Worm (Caenorhabditis elegans) whole organism, L2 larva: ENCODE measurements around the gene cnc-1.

ENCODE experiments used
- C34F6.9 ChIP-seq: fragments of 150-350 bp; optimal IDR thresholded peaks from 2 replicates; lab custom pipeline; 2014; ENCODE audit warnings: missing biosample characterization, missing genetic modification characterization
- F13H6.1 ChIP-seq: sonication (generic microtip); optimal IDR thresholded peaks from 2 replicates; lab custom pipeline; 2016; ENCODE audit warnings: missing genetic modification characterization, missing compliant biosample characterization
- Y55F3AM.14 ChIP-seq: fragments of 200-800 bp; sonication (Bioruptor generic); optimal IDR thresholded peaks from 2 replicates; lab custom pipeline; 2018; ENCODE audit warnings: mild to moderate bottlenecking, missing genetic modification characterization, missing compliant biosample characterization
- ZK546.5 ChIP-seq: sonication (generic microtip); optimal IDR thresholded peaks from 2 replicates; lab custom pipeline; 2017; ENCODE audit warnings: missing biosample characterization, missing genetic modification characterization
- aly-2 ChIP-seq: fragments of 150-350 bp; optimal IDR thresholded peaks from 2 replicates; lab custom pipeline; 2014; ENCODE audit warnings: missing biosample characterization, missing genetic modification characterization
- ama-1 ChIP-seq: fragments of 150-350 bp; optimal IDR thresholded peaks from 2 replicates; lab custom pipeline; 2018; ENCODE audit warnings: inconsistent platforms
- blmp-1 ChIP-seq: sonication (generic microtip); optimal IDR thresholded peaks from 2 replicates; lab custom pipeline; 2017; ENCODE audit warnings: missing genetic modification characterization, mild to moderate bottlenecking, missing compliant biosample characterization, antibody characterized with exemption, moderate library complexity; ENCODE audit not compliant: insufficient read depth
- ceh-16 ChIP-seq: fragments of 150-350 bp; optimal IDR thresholded peaks from 2 replicates; lab custom pipeline; 2014; ENCODE audit warnings: missing biosample characterization, missing genetic modification characterization
- ceh-82 ChIP-seq: fragments of 150-350 bp; optimal IDR thresholded peaks from 2 replicates; lab custom pipeline; 2014; ENCODE audit warnings: missing biosample characterization, missing genetic modification characterization
- crh-2 ChIP-seq: sonication (generic microtip); optimal IDR thresholded peaks from 2 replicates; lab custom pipeline; 2017; ENCODE audit warnings: missing biosample characterization, missing genetic modification characterization
- dmd-4 ChIP-seq: sonication (generic microtip); optimal IDR thresholded peaks from 2 replicates; lab custom pipeline; 2017; ENCODE audit warnings: missing biosample characterization, missing genetic modification characterization
- elt-1 ChIP-seq: fragments of 150-350 bp; optimal IDR thresholded peaks from 2 replicates; lab custom pipeline; 2014; ENCODE audit warnings: missing biosample characterization, missing genetic modification characterization
- elt-3 ChIP-seq: sonication (generic microtip); optimal IDR thresholded peaks from 2 replicates; lab custom pipeline; 2017; ENCODE audit warnings: missing biosample characterization, missing genetic modification characterization
- fos-1 ChIP-seq: fragments of 150-350 bp; optimal IDR thresholded peaks from 2 replicates; lab custom pipeline; 2014; ENCODE audit warnings: missing biosample characterization, missing genetic modification characterization
- gmeb-1 ChIP-seq: fragments of 150-350 bp; optimal IDR thresholded peaks from 2 replicates; lab custom pipeline; 2014; ENCODE audit warnings: missing biosample characterization, missing genetic modification characterization
- lin-13 ChIP-seq: fragments of 150-350 bp; optimal IDR thresholded peaks from 2 replicates; lab custom pipeline; 2014; ENCODE audit warnings: missing biosample characterization, missing genetic modification reagents, missing genetic modification characterization
- lin-39 ChIP-seq: fragments of 150-350 bp; optimal IDR thresholded peaks from 2 replicates; lab custom pipeline; 2014; ENCODE audit warnings: missing biosample characterization, missing genetic modification reagents, missing genetic modification characterization
- lsy-2 ChIP-seq, 2 experiments: fragments of 150-350 bp in 1 of 2; sonication (generic microtip) in 1 of 2; optimal IDR thresholded peaks; 2 replicates each; lab custom pipeline; 2014 to 2017; ENCODE audit warnings: missing biosample characterization in 2 of 2, missing genetic modification characterization in 2 of 2
- mab-5 ChIP-seq: fragments of 150-350 bp; optimal IDR thresholded peaks from 2 replicates; lab custom pipeline; 2014; ENCODE audit warnings: missing biosample characterization, missing genetic modification characterization
- mdl-1 ChIP-seq, 2 experiments: fragments of 150-350 bp in 1 of 2; sonication (generic microtip) in 1 of 2; optimal IDR thresholded peaks; 2 replicates each; lab custom pipeline; 2017; ENCODE audit warnings: missing biosample characterization in 2 of 2, missing genetic modification characterization in 2 of 2
- nhr-10 ChIP-seq: sonication (generic microtip); optimal IDR thresholded peaks from 2 replicates; lab custom pipeline; 2017; ENCODE audit warnings: missing biosample characterization, missing genetic modification characterization
- nhr-11 ChIP-seq: fragments of 150-350 bp; optimal IDR thresholded peaks from 2 replicates; lab custom pipeline; 2014; ENCODE audit warnings: missing biosample characterization, missing genetic modification characterization
- nhr-129 ChIP-seq: fragments of 150-350 bp; optimal IDR thresholded peaks from 2 replicates; lab custom pipeline; 2014; ENCODE audit warnings: missing biosample characterization, missing genetic modification characterization
- nhr-21 ChIP-seq: fragments of 150-350 bp; optimal IDR thresholded peaks from 2 replicates; lab custom pipeline; 2014; ENCODE audit warnings: missing biosample characterization, missing genetic modification characterization
- nhr-23 ChIP-seq: fragments of 150-350 bp; optimal IDR thresholded peaks from 2 replicates; lab custom pipeline; 2014; ENCODE audit warnings: missing biosample characterization, missing genetic modification reagents, missing genetic modification characterization
- nhr-237 ChIP-seq: fragments of 150-350 bp; optimal IDR thresholded peaks from 2 replicates; lab custom pipeline; 2014; ENCODE audit warnings: missing biosample characterization, missing genetic modification characterization
- nhr-25 ChIP-seq: fragments of 150-350 bp; sonication (generic microtip); optimal IDR thresholded peaks from 3 replicates; lab custom pipeline; 2014; ENCODE audit warnings: missing biosample characterization, missing genetic modification characterization
- nhr-6 ChIP-seq: fragments of 150-350 bp; optimal IDR thresholded peaks from 2 replicates; lab custom pipeline; 2014; ENCODE audit warnings: missing biosample characterization, missing genetic modification characterization
- nhr-77 ChIP-seq: fragments of 150-350 bp; optimal IDR thresholded peaks from 2 replicates; lab custom pipeline; 2014; ENCODE audit warnings: missing biosample characterization, missing genetic modification characterization
- peb-1 ChIP-seq: fragments of 150-350 bp; optimal IDR thresholded peaks from 2 replicates; lab custom pipeline; 2014; ENCODE audit warnings: missing biosample characterization, missing genetic modification characterization
- skn-1 ChIP-seq: sonication (generic microtip); optimal IDR thresholded peaks from 2 replicates; lab custom pipeline; 2017; ENCODE audit warnings: missing biosample characterization, missing genetic modification characterization
- sma-3 ChIP-seq: sonication (generic microtip); optimal IDR thresholded peaks from 2 replicates; lab custom pipeline; 2016; ENCODE audit warnings: missing genetic modification reagents, missing genetic modification characterization, missing compliant biosample characterization
- sma-9 ChIP-seq, 2 experiments: fragments of 150-350 bp in 1 of 2; sonication (generic microtip) in 1 of 2; optimal IDR thresholded peaks; 2 replicates each; lab custom pipeline; 2014 to 2016; ENCODE audit warnings: missing genetic modification characterization in 2 of 2, mild to moderate bottlenecking in 1 of 2, missing biosample characterization in 1 of 2, missing compliant biosample characterization in 1 of 2, missing genetic modification reagents in 1 of 2, moderate library complexity in 1 of 2
- snpc-4 ChIP-seq: fragments of 150-350 bp; optimal IDR thresholded peaks from 2 replicates; lab custom pipeline; 2014; ENCODE audit warnings: missing biosample characterization, missing genetic modification characterization
- unc-39 ChIP-seq: fragments of 150-350 bp; optimal IDR thresholded peaks from 2 replicates; lab custom pipeline; 2014; ENCODE audit warnings: missing biosample characterization, missing genetic modification characterization
- unc-55 ChIP-seq: fragments of 150-350 bp; sonication (generic microtip); optimal IDR thresholded peaks from 3 replicates; lab custom pipeline; 2014; ENCODE audit warnings: missing biosample characterization, missing genetic modification reagents, missing genetic modification characterization
- unc-62 ChIP-seq: fragments of 150-350 bp; optimal IDR thresholded peaks from 2 replicates; lab custom pipeline; 2014; ENCODE audit warnings: missing biosample characterization, missing genetic modification reagents, missing genetic modification characterization
- zag-1 ChIP-seq: fragments of 150-350 bp; optimal IDR thresholded peaks from 2 replicates; lab custom pipeline; 2014; ENCODE audit warnings: missing biosample characterization, missing genetic modification characterization
- ztf-1 ChIP-seq: fragments of 200-800 bp; sonication (Bioruptor generic); conservative IDR thresholded peaks from 2 replicates; pipeline ENCODE4 v1.3.6; 2022; ENCODE audit warnings: missing genetic modification characterization, missing compliant biosample characterization
- ztf-11 ChIP-seq: sonication (generic microtip); optimal IDR thresholded peaks from 2 replicates; lab custom pipeline; 2017; ENCODE audit warnings: missing biosample characterization, missing genetic modification characterization
- ztf-4 ChIP-seq: fragments of 150-350 bp; optimal IDR thresholded peaks from 2 replicates; lab custom pipeline; 2014; ENCODE audit warnings: missing biosample characterization, missing genetic modification characterization

cnc-1 gene

DNA sequence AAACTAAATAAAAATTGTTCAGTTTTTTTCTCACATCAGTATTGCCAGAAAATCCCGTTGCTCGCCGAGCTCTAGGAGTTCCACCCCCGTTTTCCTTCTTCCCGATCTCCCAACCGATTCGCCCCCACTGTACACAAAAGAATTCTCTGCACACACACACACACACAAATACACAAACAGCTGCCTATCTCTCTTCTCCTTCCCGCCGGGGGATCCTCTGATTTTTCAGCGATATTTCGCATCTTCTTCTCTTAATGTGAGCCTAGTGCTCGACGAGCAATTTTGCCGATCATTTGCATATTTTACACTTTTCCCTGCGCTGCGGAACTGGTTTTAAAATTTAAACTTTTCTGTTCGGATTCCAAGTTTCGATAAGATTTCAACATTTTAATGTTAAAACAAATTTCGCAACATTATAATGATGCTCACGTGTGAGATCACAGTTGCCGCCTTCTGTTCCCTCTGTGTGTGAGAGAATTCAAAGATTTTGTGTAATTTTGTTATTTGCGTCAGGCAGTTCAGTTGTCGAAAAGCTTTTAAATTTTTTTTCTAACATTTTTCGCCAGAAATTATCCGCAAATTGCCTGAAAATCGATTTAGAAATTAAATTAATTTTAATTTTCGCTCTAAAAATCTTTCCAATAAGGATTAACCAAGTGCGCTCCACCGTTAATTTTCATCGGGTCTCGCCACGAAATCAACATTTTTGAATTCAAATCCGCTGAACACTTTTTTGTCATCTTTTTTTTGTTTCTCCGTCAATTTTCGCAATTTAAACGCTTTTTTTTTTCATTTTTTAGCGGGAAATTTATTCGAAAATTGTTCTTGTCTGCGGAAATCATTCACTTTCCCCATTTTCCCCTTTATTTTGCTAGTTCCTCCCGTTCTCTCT is 27.2 kb upstream of the cnc-1 start (continued):
- no peak for TF ChIP-seq ztf-11
- TF ChIP-seq nhr-23 = no peak
- peak; percentile 43 for TF ChIP-seq mab-5
- TF ChIP-seq nhr-21 = peak; percentile 58
- TF ChIP-seq ama-1 (lab: Kevin White, UChicago) = no peak
- TF ChIP-seq ceh-16 (tag; lab: Kevin White, UChicago) = no peak

ce11 chrV:1468905-1469304 is 24.8 kb upstream of the cnc-1 start:
- TF ChIP-seq blmp-1 (tag; lab: Kevin White, UChicago) = no peak
- TF ChIP-seq mdl-1 (tag; optimal IDR thresholded peaks at IDR 0.05; lab: Kevin White, UChicago) = no peak
- TF ChIP-seq sma-3 (GFP tag; lab: Kevin White, UChicago) = no peak
- TF ChIP-seq mab-5 = no peak
- no peak for TF ChIP-seq F13H6.1 (tag; lab: Kevin White, UChicago)
- no peak for TF ChIP-seq ama-1 (lab: Kevin White, UChicago)
- no peak for TF ChIP-seq nhr-11 (tag; lab: Kevin White, UChicago)
- TF ChIP-seq lin-13 (GFP tag; lab: Kevin White, UChicago) = no peak
- no peak for TF ChIP-seq ztf-1 (GFP tag; lab: Robert Waterston, UW)
- TF ChIP-seq nhr-10 (tag; lab: Kevin White, UChicago) = no peak
- TF ChIP-seq lsy-2 (tag; optimal IDR thresholded peaks at IDR 0.05; lab: Kevin White, UChicago) = no peak
- no peak for TF ChIP-seq ceh-16 (tag; lab: Kevin White, UChicago)
- no peak for TF ChIP-seq snpc-4 (tag; lab: Kevin White, UChicago)
- no peak for TF ChIP-seq zag-1 (tag; lab: Kevin White, UChicago)

DNA sequence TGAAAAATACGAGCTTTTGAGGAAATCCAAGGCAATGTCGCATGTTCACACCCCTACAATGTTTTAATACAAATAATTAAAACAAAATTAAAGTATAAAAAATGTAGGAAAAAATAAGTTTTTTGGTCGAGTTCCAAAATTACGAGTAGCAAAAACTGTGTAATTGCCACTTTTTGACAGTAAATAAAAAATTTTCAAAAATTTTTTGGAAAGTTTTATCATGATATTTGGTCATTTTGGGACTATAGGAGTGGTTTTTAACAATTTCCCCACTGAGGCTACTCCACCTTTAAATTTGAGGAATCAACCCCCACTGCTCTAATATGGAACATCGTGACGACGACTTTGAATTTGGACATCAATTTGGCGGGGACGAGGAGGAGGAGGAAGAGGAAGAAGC is 23.4 kb upstream of the cnc-1 start, which contains the start of gene gid-8:
gid-8 (plus strand) TSS at position 301 of the 400 bp plus-strand sequence.
- TF ChIP-seq elt-1 (no peak), nhr-6 (tag; lab: Kevin White, UChicago) (no peak), F13H6.1 (tag; lab: Kevin White, UChicago) (no peak), aly-2 (no peak), nhr-25 (tag; lab: Kevin White, UChicago) (no peak), mdl-1 (tag; optimal IDR thresholded peaks at IDR 0.05; lab: Kevin White, UChicago) (no peak), unc-39 (tag; lab: Kevin White, UChicago) (no peak), nhr-237 (no peak), nhr-21 (no peak), lin-39 (tag; lab: Kevin White, UChicago) (no peak), zag-1 (tag; lab: Kevin White, UChicago) (no peak), Y55F3AM.14 (GFP tag; lab: Kevin White, UChicago) (no peak), ZK546.5 (tag; lab: Kevin White, UChicago) (no peak), unc-55 (no peak), ztf-11 (no peak), skn-1 (tag; lab: Kevin White, UChicago) (no peak), unc-62 (GFP tag; lab: Kevin White, UChicago) (no peak)

- TF ChIP-seq elt-3 (tag; lab: Kevin White, UChicago) (no peak), peb-1 (tag; lab: Kevin White, UChicago) (no peak), nhr-237 (no peak), lsy-2 (tag; optimal IDR thresholded peaks at IDR 0.05; lab: Kevin White, UChicago) (peak in 1 of 2 experiments; percentile 24), dmd-4 (no peak), fos-1 (tag; lab: Kevin White, UChicago) (peak; percentile 11), crh-2 (tag; lab: Kevin White, UChicago) (no peak), nhr-77 (tag; lab: Kevin White, UChicago) (no peak), nhr-25 (tag; lab: Kevin White, UChicago) (no peak), gmeb-1 (tag; lab: Kevin White, UChicago) (no peak), sma-3 (GFP tag; lab: Kevin White, UChicago) (no peak), ZK546.5 (tag; lab: Kevin White, UChicago) (no peak), unc-55 (peak; percentile 42), Y55F3AM.14 (GFP tag; lab: Kevin White, UChicago) (no peak), ceh-82 (tag; lab: Kevin White, UChicago) (no peak), nhr-129 (tag; lab: Kevin White, UChicago) (peak; percentile 75), mdl-1 (tag; optimal IDR thresholded peaks at IDR 0.05; lab: Kevin White, UChicago) (no peak), ztf-4 (tag; lab: Kevin White, UChicago) (no peak), lin-13 (GFP tag; lab: Kevin White, UChicago) (no peak), C34F6.9 (tag; lab: Kevin White, UChicago) (peak; percentile 57), sma-9 (GFP tag; optimal IDR thresholded peaks at IDR 0.05; lab: Kevin White, UChicago) (peak; percentile 31), sma-9 (tag; optimal IDR thresholded peaks at IDR 0.05; lab: Kevin White, UChicago) (no peak), aly-2 (no peak), skn-1 (tag; lab: Kevin White, UChicago) (peak; percentile 0)
Measured at ce11 chrV:1466949-1467348, 22.9 kb upstream of the cnc-1 start.
